Fruit fly (Drosophila melanogaster): ENCODE data around the gene CG3842.

Gene CG3842

dm6 chrX:6305317-6305716 lies 32.2 kb upstream of the CG3842 start:
- TF ChIP-seq esn (GFP tag; optimal IDR thresholded peaks at IDR 0.05) = peak; percentile 65
- TF ChIP-seq CG10631 (GFP tag; optimal IDR thresholded peaks at IDR 0.05) = peak; percentile 25
- TF ChIP-seq CG34406 (GFP tag; optimal IDR thresholded peaks at IDR 0.05) = peak; percentile 13
- peak in 1 of 2 experiments; percentile 8 for TF ChIP-seq salr (GFP tag; optimal IDR thresholded peaks at IDR 0.05)
- TF ChIP-seq fkh (GFP tag; optimal IDR thresholded peaks at IDR 0.05) = no peak
- peak; percentile 9 for TF ChIP-seq CG6276 (GFP tag; optimal IDR thresholded peaks at IDR 0.05)
- no peak for TF ChIP-seq CG9139 (GFP tag; optimal IDR thresholded peaks at IDR 0.05)
- TF ChIP-seq eg (GFP tag; IDR thresholded peaks at IDR 0.05) = 0 out of 3 replicates have a peak, but pooled peaks have one; percentile 9
- TF ChIP-seq vri (GFP tag; optimal IDR thresholded peaks at IDR 0.05) = peak; percentile 34
- TF ChIP-seq Eip93F (GFP tag; optimal IDR thresholded peaks at IDR 0.05) = no peak
- peak; percentile 26 for TF ChIP-seq CG31627 (GFP tag; optimal IDR thresholded peaks at IDR 0.05)
- no peak for TF ChIP-seq dsx (GFP tag; optimal IDR thresholded peaks at IDR 0.05; ENCODE audit: poor library complexity, severe bottlenecking)
- TF ChIP-seq spab (GFP tag; optimal IDR thresholded peaks at IDR 0.05) = no peak
- TF ChIP-seq topi (GFP tag; optimal IDR thresholded peaks at IDR 0.05) = peak; percentile 52
- TF ChIP-seq CG11902 (GFP tag; optimal IDR thresholded peaks at IDR 0.05) = peak; percentile 3
- peak; percentile 52; the same call in 1 of the 2 replicates for TF ChIP-seq CG15336 (GFP tag; IDR thresholded peaks at IDR 0.05)
- peak; percentile 38 for TF ChIP-seq cyc (GFP tag; optimal IDR thresholded peaks at IDR 0.05)
- no peak for TF ChIP-seq ss (GFP tag; optimal IDR thresholded peaks at IDR 0.05)
- peak; percentile 42 for TF ChIP-seq Eip75B (GFP tag; optimal IDR thresholded peaks at IDR 0.05)
- no peak for TF ChIP-seq dac (GFP tag; optimal IDR thresholded peaks at IDR 0.05)
- TF ChIP-seq Blimp-1 (GFP tag; optimal IDR thresholded peaks at IDR 0.05) = no peak
- TF ChIP-seq CG16779 (tag; optimal IDR thresholded peaks at IDR 0.05) = no peak
- peak; percentile 26 for TF ChIP-seq acj6 (GFP tag; optimal IDR thresholded peaks at IDR 0.05)
- no peak for TF ChIP-seq CG8319 (GFP tag; optimal IDR thresholded peaks at IDR 0.05)
- TF ChIP-seq CG6792 (GFP tag; optimal IDR thresholded peaks at IDR 0.05) = peak; percentile 25
- peak; percentile 54 for TF ChIP-seq OdsH (GFP tag; optimal IDR thresholded peaks at IDR 0.05)
- TF ChIP-seq lz (GFP tag; optimal IDR thresholded peaks at IDR 0.05) = peak; percentile 25
- no peak for TF ChIP-seq CG7368 (GFP tag; optimal IDR thresholded peaks at IDR 0.05)
- peak; percentile 36 for TF ChIP-seq net (GFP tag; optimal IDR thresholded peaks at IDR 0.05)
- TF ChIP-seq CG4318 (GFP tag; optimal IDR thresholded peaks at IDR 0.05) = no peak
- peak; percentile 37 for TF ChIP-seq CG32006 (GFP tag; optimal IDR thresholded peaks at IDR 0.05)
- peak; percentile 20 for TF ChIP-seq Hr4 (GFP tag; optimal IDR thresholded peaks at IDR 0.05)
- no peak for TF ChIP-seq CG1621 (tag; optimal IDR thresholded peaks at IDR 0.05)
- no peak for TF ChIP-seq Gug (GFP tag; IDR thresholded peaks at IDR 0.05)
- no peak for TF ChIP-seq CG6854 (GFP tag; optimal IDR thresholded peaks at IDR 0.05)
- peak; percentile 26; the same call in 1 of the 3 replicates for TF ChIP-seq CG6163 (GFP tag; IDR thresholded peaks at IDR 0.05)
- no peak for TF ChIP-seq CG10669 (GFP tag; optimal IDR thresholded peaks at IDR 0.05)
- peak; percentile 51 for TF ChIP-seq Lpt (GFP tag; optimal IDR thresholded peaks at IDR 0.05)
- TF ChIP-seq Hr38 (GFP tag; optimal IDR thresholded peaks at IDR 0.05) = no peak
- TF ChIP-seq achi (GFP tag; optimal IDR thresholded peaks at IDR 0.05) = peak; percentile 36
- TF ChIP-seq fd85E (GFP tag; optimal IDR thresholded peaks at IDR 0.05) = no peak
- no peak for TF ChIP-seq CG8632 (GFP tag; optimal IDR thresholded peaks at IDR 0.05)
- TF ChIP-seq Sox102F (GFP tag; optimal IDR thresholded peaks at IDR 0.05) = peak; percentile 22
- TF ChIP-seq Hr39 (GFP tag; optimal IDR thresholded peaks at IDR 0.05) = peak; percentile 53
- TF ChIP-seq Met (GFP tag; optimal IDR thresholded peaks at IDR 0.05) = peak; percentile 63
- no peak for TF ChIP-seq Ets96B (tag; optimal IDR thresholded peaks at IDR 0.05)
- TF ChIP-seq Sox15 (GFP tag; optimal IDR thresholded peaks at IDR 0.05) = no peak
- TF ChIP-seq Eip78C (GFP tag) = peak; percentile 84
- no peak for TF ChIP-seq CG8119 (GFP tag; IDR thresholded peaks at IDR 0.05)
- no peak for TF ChIP-seq CG11294 (GFP tag; IDR thresholded peaks at IDR 0.05)
- peak; percentile 49 for TF ChIP-seq pdm3 (GFP tag; optimal IDR thresholded peaks at IDR 0.05)
- no peak for TF ChIP-seq CG11762 (GFP tag; optimal IDR thresholded peaks at IDR 0.05; ENCODE audit: insufficient read depth)
- TF ChIP-seq svp (GFP tag) = peak; percentile 70

Measured in whole organism, prepupa.